Fruit fly (Drosophila melanogaster) whole organism, embryonic: ENCODE results near the gene CG42781.

Experiments used
- ATbp ChIP-seq: fragments of 200-800 bp; sonication (Bioruptor generic); optimal IDR thresholded peaks from 2 replicates; lab custom pipeline; 2017; ENCODE audit warnings: missing biosample characterization, mild to moderate bottlenecking, missing genetic modification characterization, missing genetic modification reagents
- Aef1 ChIP-seq: fragments of 200-800 bp; sonication (Bioruptor generic); IDR thresholded peaks from 3 replicates; pipeline ENCODE4 v1.3.6; 2022; ENCODE audit warnings: missing biosample characterization, missing genetic modification characterization
- Asciz ChIP-seq: fragments of 200-800 bp; sonication (Bioruptor generic); optimal IDR thresholded peaks from 2 replicates; lab custom pipeline; 2017; ENCODE audit warnings: missing biosample characterization, mild to moderate bottlenecking, missing genetic modification characterization, missing genetic modification reagents
- BEAF-32 ChIP-seq: fragments of 200-800 bp; sonication (Bioruptor generic); optimal IDR thresholded peaks from 3 replicates; lab custom pipeline; 2017; ENCODE audit warnings: missing biosample characterization, missing genetic modification characterization, mild to moderate bottlenecking, moderate library complexity, missing genetic modification reagents
- Bdp1 ChIP-seq: fragments of 200-800 bp; sonication (Bioruptor generic); optimal IDR thresholded peaks from 3 replicates; lab custom pipeline; 2016; ENCODE audit warnings: missing biosample characterization, missing genetic modification characterization
- CG10267 ChIP-seq: fragments of 200-800 bp; sonication (Bioruptor generic); optimal IDR thresholded peaks from 2 replicates; lab custom pipeline; 2018; ENCODE audit warnings: missing biosample characterization, mild to moderate bottlenecking, missing genetic modification characterization, moderate library complexity
- CG10543 ChIP-seq: fragments of 200-800 bp; sonication (Bioruptor generic); optimal IDR thresholded peaks from 3 replicates; lab custom pipeline; 2017; ENCODE audit warnings: missing biosample characterization, mild to moderate bottlenecking, missing genetic modification characterization, moderate library complexity
- CG11504 ChIP-seq: fragments of 200-800 bp; sonication (Bioruptor generic); optimal IDR thresholded peaks from 3 replicates; lab custom pipeline; 2019; ENCODE audit warnings: missing biosample characterization, mild to moderate bottlenecking, missing genetic modification characterization, moderate library complexity
- CG16863 ChIP-seq: fragments of 200-800 bp; sonication (Bioruptor generic); optimal IDR thresholded peaks from 3 replicates; lab custom pipeline; 2016; ENCODE audit warnings: missing biosample characterization, missing genetic modification characterization
- CG17186 ChIP-seq: fragments of 200-800 bp; sonication (Bioruptor generic); optimal IDR thresholded peaks from 3 replicates; lab custom pipeline; 2017; ENCODE audit warnings: missing biosample characterization, missing genetic modification reagents, missing genetic modification characterization
- CG33557 ChIP-seq: fragments of 200-800 bp; sonication (Bioruptor generic); optimal IDR thresholded peaks from 2 replicates; lab custom pipeline; 2019; ENCODE audit warnings: missing biosample characterization, mild to moderate bottlenecking, missing genetic modification characterization, moderate library complexity
- CG4854 ChIP-seq: fragments of 200-800 bp; sonication (Bioruptor generic); optimal IDR thresholded peaks from 2 replicates; lab custom pipeline; 2016; ENCODE audit warnings: missing biosample characterization, missing genetic modification characterization, inconsistent platforms
- CG6175 ChIP-seq: fragments of 200-800 bp; sonication (Bioruptor generic); IDR thresholded peaks from 3 replicates; pipeline ENCODE4 v1.3.6; 2022; ENCODE audit warnings: missing biosample characterization, missing genetic modification characterization
- CG6683 ChIP-seq: fragments of 200-800 bp; sonication (Bioruptor generic); optimal IDR thresholded peaks from 2 replicates; lab custom pipeline; 2017; ENCODE audit warnings: missing biosample characterization, mild to moderate bottlenecking, missing genetic modification characterization, missing genetic modification reagents
- CG7372 ChIP-seq: fragments of 200-800 bp; sonication (Bioruptor generic); IDR thresholded peaks from 2 replicates; pipeline ENCODE4 v1.3.6; 2022; ENCODE audit warnings: missing biosample characterization, missing genetic modification characterization
- CG7786 ChIP-seq: fragments of 200-800 bp; sonication (Bioruptor generic); optimal IDR thresholded peaks from 2 replicates; lab custom pipeline; 2016; ENCODE audit warnings: missing biosample characterization, missing genetic modification characterization
- CG7839 ChIP-seq: fragments of 200-800 bp; sonication (Bioruptor generic); optimal IDR thresholded peaks from 3 replicates; lab custom pipeline; 2018; ENCODE audit warnings: missing biosample characterization, mild to moderate bottlenecking, missing genetic modification characterization, moderate library complexity
- CG7963 ChIP-seq: fragments of 200-800 bp; sonication (Bioruptor generic); IDR thresholded peaks from 3 replicates; pipeline ENCODE4 v1.3.6; 2022; ENCODE audit warnings: missing biosample characterization, missing genetic modification characterization; ENCODE audit not compliant: partially characterized antibody
- CG8089 ChIP-seq: fragments of 200-800 bp; sonication (Bioruptor generic); optimal IDR thresholded peaks from 3 replicates; lab custom pipeline; 2016; ENCODE audit warnings: missing biosample characterization, missing genetic modification characterization
- CG9215 ChIP-seq: fragments of 200-800 bp; sonication (Bioruptor generic); IDR thresholded peaks from 2 replicates; pipeline ENCODE4 v1.3.6; 2022; ENCODE audit warnings: missing biosample characterization, missing genetic modification characterization
- Hmr ChIP-seq: fragments of 200-800 bp; sonication (Bioruptor generic); optimal IDR thresholded peaks from 3 replicates; lab custom pipeline; 2017; ENCODE audit warnings: mild to moderate bottlenecking, missing biosample characterization, missing genetic modification reagents, missing genetic modification characterization
- Lhr ChIP-seq: fragments of 200-800 bp; sonication (Bioruptor generic); optimal IDR thresholded peaks from 3 replicates; lab custom pipeline; 2017; ENCODE audit warnings: mild to moderate bottlenecking, missing biosample characterization, missing genetic modification reagents, missing genetic modification characterization
- Max ChIP-seq: fragments of 200-800 bp; sonication (Bioruptor generic); optimal IDR thresholded peaks from 2 replicates; lab custom pipeline; 2016; ENCODE audit warnings: missing biosample characterization, mild to moderate bottlenecking, missing genetic modification characterization
- Oli ChIP-seq: fragments of 200-800 bp; sonication (Bioruptor generic); optimal IDR thresholded peaks from 2 replicates; lab custom pipeline; 2018; ENCODE audit warnings: missing biosample characterization, mild to moderate bottlenecking, missing genetic modification characterization, moderate library complexity
- Pdp1 ChIP-seq, 2 experiments: fragments of 200-800 bp; sonication (Bioruptor generic); optimal IDR thresholded peaks; 3 replicates each; lab custom pipeline; 2016; ENCODE audit warnings: missing biosample characterization in 2 of 2, missing genetic modification characterization in 2 of 2, mild to moderate bottlenecking in 1 of 2, moderate library complexity in 1 of 2
- Spps ChIP-seq: fragments of 200-800 bp; sonication (Bioruptor generic); optimal IDR thresholded peaks from 2 replicates; lab custom pipeline; 2018; ENCODE audit warnings: missing biosample characterization, mild to moderate bottlenecking, missing genetic modification characterization
- Tbp ChIP-seq: fragments of >200 bp; optimal IDR thresholded peaks from 2 replicates; lab custom pipeline; 2018; ENCODE audit warnings: missing biosample characterization, missing genetic modification characterization
- Trl ChIP-seq, 3 experiments: fragments of >200 bp in 2 of 3; fragments of 200-800 bp in 1 of 3; sonication (Bioruptor generic) in 1 of 3; optimal IDR thresholded peaks; 2 replicates in 1 of 3; 3 replicates in 2 of 3; lab custom pipeline; 2016 to 2017; ENCODE audit warnings: missing biosample characterization in 1 of 3, missing genetic modification characterization in 1 of 3
- Vsx1 ChIP-seq: fragments of 200-800 bp; sonication (Bioruptor generic); optimal IDR thresholded peaks from 2 replicates; lab custom pipeline; 2017; ENCODE audit warnings: missing biosample characterization, mild to moderate bottlenecking, missing genetic modification characterization, missing genetic modification reagents
- ac ChIP-seq: fragments of 200-800 bp; sonication (Bioruptor generic); optimal IDR thresholded peaks from 3 replicates; lab custom pipeline; 2017; ENCODE audit warnings: missing biosample characterization, mild to moderate bottlenecking, missing genetic modification characterization
- ato ChIP-seq: fragments of 200-800 bp; sonication (Bioruptor generic); IDR thresholded peaks from 2 replicates; pipeline ENCODE4 v1.3.6; 2022; ENCODE audit warnings: missing biosample characterization, missing genetic modification characterization; ENCODE audit not compliant: partially characterized antibody
- btn ChIP-seq: fragments of 200-800 bp; sonication (Bioruptor generic); optimal IDR thresholded peaks from 2 replicates; lab custom pipeline; 2016; ENCODE audit warnings: missing biosample characterization, missing genetic modification characterization
- caup ChIP-seq: fragments of 200-800 bp; sonication (Bioruptor generic); optimal IDR thresholded peaks from 3 replicates; lab custom pipeline; 2017; ENCODE audit warnings: missing biosample characterization, mild to moderate bottlenecking, missing genetic modification characterization, moderate library complexity; ENCODE audit not compliant: severe bottlenecking
- da ChIP-seq: fragments of 200-800 bp; sonication (Bioruptor generic); optimal IDR thresholded peaks from 2 replicates; lab custom pipeline; 2016; ENCODE audit warnings: missing biosample characterization, missing genetic modification characterization
- disco-r ChIP-seq: fragments of 200-800 bp; sonication (Bioruptor generic); optimal IDR thresholded peaks from 2 replicates; lab custom pipeline; 2016; ENCODE audit warnings: missing biosample characterization, missing genetic modification characterization
- ewg ChIP-seq: fragments of 200-800 bp; sonication (Bioruptor generic); optimal IDR thresholded peaks from 3 replicates; lab custom pipeline; 2017; ENCODE audit warnings: mild to moderate bottlenecking, missing biosample characterization, missing genetic modification reagents, missing genetic modification characterization
- exex ChIP-seq: fragments of 200-800 bp; sonication (Bioruptor generic); optimal IDR thresholded peaks from 4 replicates; lab custom pipeline; 2018; ENCODE audit warnings: missing biosample characterization, mild to moderate bottlenecking, missing genetic modification characterization, moderate library complexity
- fd64A ChIP-seq: fragments of 200-800 bp; sonication (Bioruptor generic); optimal IDR thresholded peaks from 3 replicates; lab custom pipeline; 2018; ENCODE audit warnings: missing biosample characterization, mild to moderate bottlenecking, missing genetic modification characterization
- hbn ChIP-seq: fragments of 200-800 bp; sonication (Bioruptor generic); IDR thresholded peaks from 2 replicates; pipeline ENCODE4 v1.3.6; 2022; ENCODE audit warnings: missing biosample characterization, missing genetic modification characterization; ENCODE audit not compliant: partially characterized antibody
- ind ChIP-seq: fragments of 200-800 bp; sonication (Bioruptor generic); optimal IDR thresholded peaks from 3 replicates; lab custom pipeline; 2016; ENCODE audit warnings: missing biosample characterization, missing genetic modification characterization
- jigr1 ChIP-seq: fragments of 200-800 bp; sonication (Bioruptor generic); IDR thresholded peaks from 3 replicates; pipeline ENCODE4 v1.3.6; 2022; ENCODE audit warnings: missing biosample characterization, missing genetic modification characterization
- klu ChIP-seq: fragments of 200-800 bp; sonication (Bioruptor generic); IDR thresholded peaks from 2 replicates; pipeline ENCODE4 v1.3.6; 2022; ENCODE audit warnings: missing biosample characterization, missing genetic modification characterization
- lmd ChIP-seq: fragments of 200-800 bp; sonication (Bioruptor generic); IDR thresholded peaks from 2 replicates; pipeline ENCODE4 v1.3.6; 2022; ENCODE audit warnings: missing biosample characterization, missing genetic modification characterization
- nerfin-2 ChIP-seq: fragments of 200-800 bp; sonication (Bioruptor generic); IDR thresholded peaks from 2 replicates; pipeline ENCODE4 v1.3.6; 2022; ENCODE audit warnings: missing biosample characterization, missing genetic modification characterization; ENCODE audit not compliant: partially characterized antibody
- pb ChIP-seq: fragments of 200-800 bp; sonication (Bioruptor generic); optimal IDR thresholded peaks from 3 replicates; lab custom pipeline; 2016; ENCODE audit warnings: missing biosample characterization, missing genetic modification characterization
- salm ChIP-seq: fragments of 200-800 bp; sonication (Bioruptor generic); optimal IDR thresholded peaks from 2 replicates; lab custom pipeline; 2018; ENCODE audit warnings: missing biosample characterization, mild to moderate bottlenecking, missing genetic modification characterization
- shn ChIP-seq: fragments of 200-800 bp; sonication (Bioruptor generic); optimal IDR thresholded peaks from 3 replicates; lab custom pipeline; 2016; ENCODE audit warnings: missing biosample characterization, missing genetic modification characterization
- sim ChIP-seq: fragments of 200-800 bp; sonication (Bioruptor generic); IDR thresholded peaks from 2 replicates; pipeline ENCODE4 v1.3.6; 2022; ENCODE audit warnings: missing biosample characterization, missing genetic modification characterization
- stwl ChIP-seq: fragments of 200-800 bp; sonication (Bioruptor generic); optimal IDR thresholded peaks from 3 replicates; lab custom pipeline; 2018; ENCODE audit warnings: missing biosample characterization, mild to moderate bottlenecking, missing genetic modification characterization, moderate library complexity

Gene CG42781

dm6 chrX:7334801-7335176 lies 48.0 kb downstream of the CG42781 start (continued):
- TF ChIP-seq da (GFP tag; lab: Kevin White, UChicago) (no peak), Asciz (peak; percentile 73), Hmr (GFP tag; lab: Kevin White, UChicago) (peak; percentile 73), sim (GFP tag; lab: Robert Waterston, UW) (peak; percentile 33; the same call in 1 of the 2 replicates), ind (peak; percentile 54), CG17186 (GFP tag; lab: Kevin White, UChicago) (no peak), nerfin-2 (no peak), fd64A (GFP tag; lab: Kevin White, UChicago) (no peak), BEAF-32 (GFP tag; lab: Kevin White, UChicago) (no peak), jigr1 (peak; percentile 41; the same call in 1 of the 3 replicates), CG10267 (tag; lab: Kevin White, UChicago) (peak; percentile 82), CG6175 (no peak), Vsx1 (GFP tag; lab: Kevin White, UChicago) (peak; percentile 65), CG11504 (peak; percentile 84), disco-r (GFP tag; lab: Kevin White, UChicago) (no peak), Lhr (GFP tag; lab: Kevin White, UChicago) (peak; percentile 39), CG7963 (no peak), btn (GFP tag; lab: Kevin White, UChicago) (no peak), salm (tag; lab: Kevin White, UChicago) (peak; percentile 51), Pdp1 (GFP tag; optimal IDR thresholded peaks at IDR 0.05; lab: Kevin White, UChicago) (no peak), pb (GFP tag; lab: Kevin White, UChicago) (no peak), Aef1 (GFP tag; lab: Robert Waterston, UW) (0 out of 3 replicates have a peak, but pooled peaks have one; percentile 28), Tbp (no peak), CG7372 (GFP tag; lab: Robert Waterston, UW) (peak; percentile 31; the same call in 1 of the 2 replicates), Bdp1 (no peak), CG9215 (GFP tag; lab: Robert Waterston, UW) (peak; percentile 59), Spps (tag; lab: Kevin White, UChicago) (peak; percentile 69), ewg (GFP tag; lab: Kevin White, UChicago) (peak; percentile 45), CG4854 (GFP tag; lab: Kevin White, UChicago) (no peak), ac (GFP tag; lab: Kevin White, UChicago) (no peak), Oli (tag; lab: Kevin White, UChicago) (peak; percentile 78), ATbp (GFP tag; lab: Kevin White, UChicago) (peak; percentile 56), shn (GFP tag; lab: Kevin White, UChicago) (no peak), stwl (tag; lab: Kevin White, UChicago) (no peak), lmd (peak; percentile 73), CG8089 (GFP tag; lab: Kevin White, UChicago) (no peak), ato (GFP tag; lab: Robert Waterston, UW) (no peak), CG6683 (peak; percentile 45), hbn (GFP tag; lab: Robert Waterston, UW) (no peak), CG10543 (GFP tag; lab: Kevin White, UChicago) (peak; percentile 88), Max (GFP tag; lab: Kevin White, UChicago) (no peak), Trl (optimal IDR thresholded peaks at IDR 0.05; lab: Kevin White, UChicago) (no peak), Trl (GFP tag; optimal IDR thresholded peaks at IDR 0.05; lab: Kevin White, UChicago) (no peak), CG7839 (tag; lab: Kevin White, UChicago) (peak; percentile 87), CG7786 (no peak), CG16863 (GFP tag; lab: Kevin White, UChicago) (no peak), CG33557 (GFP tag; lab: Kevin White, UChicago) (peak; percentile 77), klu (GFP tag; lab: Robert Waterston, UW) (peak; percentile 56; the same call in 1 of the 2 replicates), caup (GFP tag; lab: Kevin White, UChicago) (peak; percentile 54), exex (tag; lab: Kevin White, UChicago) (peak; percentile 18)
